Worm (Caenorhabditis elegans) whole organism, midembryonic: Measurements from ENCODE around the gene Y49F6B.13.

Experiments
- T22C8.4 ChIP-seq: fragments of 200-800 bp; sonication (Bioruptor generic); IDR thresholded peaks from 2 replicates; pipeline ENCODE4 v1.3.6; 2022; ENCODE audit warnings: missing genetic modification characterization, missing compliant biosample characterization
- cog-1 ChIP-seq: sonication (generic microtip); optimal IDR thresholded peaks from 2 replicates; lab custom pipeline; 2016; ENCODE audit warnings: missing genetic modification characterization, missing compliant biosample characterization
- flt-1 ChIP-seq: fragments of 200-800 bp; sonication (Bioruptor generic); IDR thresholded peaks from 2 replicates; pipeline ENCODE4 v1.3.6; 2022; ENCODE audit warnings: missing genetic modification characterization, missing compliant biosample characterization
- med-1 ChIP-seq: sonication (generic microtip); optimal IDR thresholded peaks from 2 replicates; lab custom pipeline; 2017; ENCODE audit warnings: missing genetic modification characterization, mild to moderate bottlenecking, missing compliant biosample characterization, antibody characterized with exemption, missing genetic modification reagents; ENCODE audit not compliant: insufficient read depth

ce11 chrII:3477171-3477570, 5.7 kb upstream of the Y49F6B.13 start, which contains the start of gene fbxb-104:
- TF ChIP-seq flt-1 (GFP tag; lab: Robert Waterston, UW) (no peak), T22C8.4 (no peak), med-1 (GFP tag; lab: Kevin White, UChicago) (no peak), cog-1 (no peak)
